Fruit fly (Drosophila melanogaster) whole organism, embryonic: Measurements from ENCODE around the gene Cat.

Source experiments
- B-H2 ChIP-seq: fragments of 200-800 bp; sonication (Bioruptor generic); optimal IDR thresholded peaks from 2 replicates; lab custom pipeline; 2018; ENCODE audit warnings: missing biosample characterization, mild to moderate bottlenecking, missing genetic modification characterization
- Bteb2 ChIP-seq: fragments of 200-800 bp; sonication (Bioruptor generic); optimal IDR thresholded peaks from 2 replicates; lab custom pipeline; 2016; ENCODE audit warnings: missing biosample characterization, missing genetic modification characterization
- CG10431 ChIP-seq: fragments of 200-800 bp; sonication (Bioruptor generic); optimal IDR thresholded peaks from 3 replicates; lab custom pipeline; 2018; ENCODE audit warnings: missing biosample characterization, mild to moderate bottlenecking, missing genetic modification characterization
- CG11560 ChIP-seq: fragments of 200-800 bp; sonication (Bioruptor generic); IDR thresholded peaks from 3 replicates; pipeline ENCODE4 v1.3.6; 2022; ENCODE audit warnings: missing biosample characterization, missing genetic modification characterization
- CG11695 ChIP-seq: fragments of 200-800 bp; sonication (Bioruptor generic); IDR thresholded peaks from 3 replicates; pipeline ENCODE4 v1.3.6; 2022; ENCODE audit warnings: missing biosample characterization, missing genetic modification characterization
- CG12236 ChIP-seq: fragments of 200-800 bp; sonication (Bioruptor generic); optimal IDR thresholded peaks from 2 replicates; lab custom pipeline; 2016; ENCODE audit warnings: missing biosample characterization, missing genetic modification characterization
- CG13296 ChIP-seq: fragments of 200-800 bp; sonication (Bioruptor generic); optimal IDR thresholded peaks from 3 replicates; lab custom pipeline; 2018; ENCODE audit warnings: missing biosample characterization, mild to moderate bottlenecking, missing genetic modification characterization
- CG14050 ChIP-seq: fragments of 200-800 bp; sonication (Bioruptor generic); IDR thresholded peaks from 3 replicates; pipeline ENCODE4 v1.3.6; 2022; ENCODE audit warnings: missing biosample characterization, missing genetic modification characterization
- CG15696 ChIP-seq: fragments of 200-800 bp; sonication (Bioruptor generic); optimal IDR thresholded peaks from 2 replicates; lab custom pipeline; 2019; ENCODE audit warnings: missing biosample characterization, mild to moderate bottlenecking, missing genetic modification characterization, moderate library complexity
- CG1603 ChIP-seq: fragments of 200-800 bp; sonication (Bioruptor generic); optimal IDR thresholded peaks from 2 replicates; lab custom pipeline; 2019; ENCODE audit warnings: missing biosample characterization, mild to moderate bottlenecking, missing genetic modification characterization, moderate library complexity
- CG17361 ChIP-seq: fragments of 200-800 bp; sonication (Bioruptor generic); IDR thresholded peaks from 3 replicates; pipeline ENCODE4 v1.3.6; 2022; ENCODE audit warnings: missing biosample characterization, missing genetic modification characterization
- CG1832 ChIP-seq: fragments of 200-800 bp; sonication (Bioruptor generic); optimal IDR thresholded peaks from 2 replicates; lab custom pipeline; 2017; ENCODE audit warnings: missing biosample characterization, mild to moderate bottlenecking, missing genetic modification characterization, inconsistent platforms
- CG32532 ChIP-seq: fragments of 200-800 bp; sonication (Bioruptor generic); IDR thresholded peaks from 2 replicates; pipeline ENCODE4 v1.3.6; 2022; ENCODE audit warnings: missing biosample characterization, missing genetic modification characterization
- CG3847 ChIP-seq: fragments of 200-800 bp; sonication (Bioruptor generic); IDR thresholded peaks from 2 replicates; pipeline ENCODE4 v1.3.6; 2022; ENCODE audit warnings: missing biosample characterization, missing genetic modification characterization
- CG43689 ChIP-seq: fragments of 200-800 bp; sonication (Bioruptor generic); IDR thresholded peaks from 2 replicates; pipeline ENCODE4 v1.3.6; 2022; ENCODE audit warnings: missing biosample characterization, missing genetic modification characterization
- CG5953 ChIP-seq: fragments of 200-800 bp; sonication (Bioruptor generic); IDR thresholded peaks from 2 replicates; pipeline ENCODE4 v1.3.6; 2022; ENCODE audit warnings: missing biosample characterization, missing genetic modification characterization
- CG6654 ChIP-seq: fragments of 200-800 bp; sonication (Bioruptor generic); optimal IDR thresholded peaks from 2 replicates; lab custom pipeline; 2017; ENCODE audit warnings: missing biosample characterization, mild to moderate bottlenecking, missing genetic modification characterization
- CG7372 ChIP-seq: fragments of 200-800 bp; sonication (Bioruptor generic); IDR thresholded peaks from 2 replicates; pipeline ENCODE4 v1.3.6; 2022; ENCODE audit warnings: missing biosample characterization, missing genetic modification characterization
- CG8089 ChIP-seq: fragments of 200-800 bp; sonication (Bioruptor generic); optimal IDR thresholded peaks from 3 replicates; lab custom pipeline; 2016; ENCODE audit warnings: missing biosample characterization, missing genetic modification characterization
- CG8290 ChIP-seq, 3 experiments: fragments of 200-800 bp; sonication (Bioruptor generic); optimal IDR thresholded peaks; 2 replicates each; lab custom pipeline; 2016 to 2019; ENCODE audit warnings: missing biosample characterization in 3 of 3, missing genetic modification characterization in 3 of 3, mild to moderate bottlenecking in 2 of 3, moderate library complexity in 1 of 3
- CG9437 ChIP-seq: fragments of 200-800 bp; sonication (Bioruptor generic); optimal IDR thresholded peaks from 2 replicates; lab custom pipeline; 2018; ENCODE audit warnings: missing biosample characterization, mild to moderate bottlenecking, missing genetic modification characterization
- Dip2 ChIP-seq: fragments of 200-800 bp; sonication (Bioruptor generic); IDR thresholded peaks from 2 replicates; pipeline ENCODE4 v1.3.6; 2022; ENCODE audit warnings: missing biosample characterization, missing genetic modification characterization
- Fer1 ChIP-seq: fragments of 200-800 bp; sonication (Bioruptor generic); optimal IDR thresholded peaks from 2 replicates; lab custom pipeline; 2017; ENCODE audit warnings: missing biosample characterization, mild to moderate bottlenecking, missing genetic modification characterization
- HmgD ChIP-seq: fragments of 200-800 bp; sonication (Bioruptor generic); optimal IDR thresholded peaks from 3 replicates; lab custom pipeline; 2016; ENCODE audit warnings: missing biosample characterization, missing genetic modification characterization
- HmgZ ChIP-seq: fragments of 200-800 bp; sonication (Bioruptor generic); optimal IDR thresholded peaks from 2 replicates; lab custom pipeline; 2018; ENCODE audit warnings: missing biosample characterization, mild to moderate bottlenecking, missing genetic modification characterization
- Lim3 ChIP-seq: fragments of 200-800 bp; sonication (Bioruptor generic); IDR thresholded peaks from 2 replicates; pipeline ENCODE4 v1.3.6; 2022; ENCODE audit warnings: missing biosample characterization, missing genetic modification characterization
- Mad ChIP-seq: fragments of 200-800 bp; sonication (Bioruptor generic); optimal IDR thresholded peaks from 2 replicates; lab custom pipeline; 2016; ENCODE audit warnings: missing biosample characterization, missing genetic modification characterization
- NC2α ChIP-seq: fragments of 200-800 bp; sonication (Bioruptor generic); optimal IDR thresholded peaks from 2 replicates; lab custom pipeline; 2016; ENCODE audit warnings: missing biosample characterization, missing genetic modification characterization
- Oli ChIP-seq: fragments of 200-800 bp; sonication (Bioruptor generic); optimal IDR thresholded peaks from 2 replicates; lab custom pipeline; 2018; ENCODE audit warnings: missing biosample characterization, mild to moderate bottlenecking, missing genetic modification characterization, moderate library complexity
- bcd ChIP-seq: fragments of 200-800 bp; sonication (Bioruptor generic); optimal IDR thresholded peaks from 2 replicates; lab custom pipeline; 2017; ENCODE audit warnings: missing biosample characterization, mild to moderate bottlenecking, missing genetic modification characterization
- cad ChIP-seq: fragments of >200 bp; optimal IDR thresholded peaks from 2 replicates; lab custom pipeline; 2017; ENCODE audit warnings: missing biosample characterization, missing genetic modification characterization
- cato ChIP-seq: fragments of 200-800 bp; sonication (Bioruptor generic); optimal IDR thresholded peaks from 2 replicates; lab custom pipeline; 2016; ENCODE audit warnings: missing biosample characterization, missing genetic modification characterization, borderline replicate concordance
- caup ChIP-seq: fragments of 200-800 bp; sonication (Bioruptor generic); optimal IDR thresholded peaks from 3 replicates; lab custom pipeline; 2017; ENCODE audit warnings: missing biosample characterization, mild to moderate bottlenecking, missing genetic modification characterization, moderate library complexity; ENCODE audit not compliant: severe bottlenecking
- crol ChIP-seq: fragments of 200-800 bp; sonication (Bioruptor generic); IDR thresholded peaks from 2 replicates; pipeline ENCODE4 v1.3.6; 2022; ENCODE audit warnings: missing biosample characterization, missing genetic modification characterization
- crp ChIP-seq, 2 experiments: fragments of 200-800 bp; sonication (Bioruptor generic); optimal IDR thresholded peaks; 2 replicates in 1 of 2; 3 replicates in 1 of 2; lab custom pipeline; 2017; ENCODE audit warnings: missing biosample characterization in 2 of 2, missing genetic modification characterization in 2 of 2, mild to moderate bottlenecking in 1 of 2, moderate library complexity in 1 of 2
- da ChIP-seq: fragments of 200-800 bp; sonication (Bioruptor generic); optimal IDR thresholded peaks from 2 replicates; lab custom pipeline; 2016; ENCODE audit warnings: missing biosample characterization, missing genetic modification characterization
- eve ChIP-seq, 2 experiments: fragments of >200 bp; optimal IDR thresholded peaks; 2 replicates each; lab custom pipeline; 2017; ENCODE audit warnings: missing biosample characterization in 2 of 2, missing genetic modification characterization in 2 of 2
- exex ChIP-seq: fragments of 200-800 bp; sonication (Bioruptor generic); optimal IDR thresholded peaks from 4 replicates; lab custom pipeline; 2018; ENCODE audit warnings: missing biosample characterization, mild to moderate bottlenecking, missing genetic modification characterization, moderate library complexity
- fd102C ChIP-seq: fragments of 200-800 bp; sonication (Bioruptor generic); optimal IDR thresholded peaks from 2 replicates; lab custom pipeline; 2018; ENCODE audit warnings: missing biosample characterization, mild to moderate bottlenecking, missing genetic modification characterization, moderate library complexity
- gcm2 ChIP-seq: fragments of 200-800 bp; sonication (Bioruptor generic); optimal IDR thresholded peaks from 2 replicates; lab custom pipeline; 2016; ENCODE audit warnings: missing biosample characterization, missing genetic modification characterization
- oc ChIP-seq: fragments of 200-800 bp; sonication (Bioruptor generic); optimal IDR thresholded peaks from 2 replicates; lab custom pipeline; 2018; ENCODE audit warnings: missing biosample characterization, mild to moderate bottlenecking, missing genetic modification characterization, moderate library complexity
- onecut ChIP-seq: fragments of 200-800 bp; sonication (Bioruptor generic); IDR thresholded peaks from 2 replicates; pipeline ENCODE4 v1.3.6; 2022; ENCODE audit warnings: missing biosample characterization, missing genetic modification characterization
- p53 ChIP-seq: fragments of 200-800 bp; sonication (Bioruptor generic); optimal IDR thresholded peaks from 2 replicates; lab custom pipeline; 2016; ENCODE audit warnings: missing biosample characterization, missing genetic modification characterization
- pan ChIP-seq, 4 experiments: fragments of >200 bp in 3 of 4; fragments of 200-800 bp in 1 of 4; sonication (Bioruptor generic) in 1 of 4; optimal IDR thresholded peaks in 3 of 4; IDR thresholded peaks in 1 of 4; 2 replicates each; pipeline versions ENCODE4 v1.3.6 to Lab custom; 2017 to 2022; ENCODE audit warnings: missing biosample characterization in 2 of 4, missing genetic modification characterization in 2 of 4, mixed read lengths in 1 of 4
- scrt ChIP-seq: fragments of 200-800 bp; sonication (Bioruptor generic); optimal IDR thresholded peaks from 2 replicates; lab custom pipeline; 2018; ENCODE audit warnings: missing biosample characterization, mild to moderate bottlenecking, missing genetic modification characterization, moderate library complexity
- sd ChIP-seq: fragments of 200-800 bp; sonication (Bioruptor generic); optimal IDR thresholded peaks from 3 replicates; lab custom pipeline; 2018; ENCODE audit warnings: missing biosample characterization, mild to moderate bottlenecking, missing genetic modification characterization, moderate library complexity
- sna ChIP-seq: fragments of 200-800 bp; sonication (Bioruptor generic); IDR thresholded peaks from 2 replicates; pipeline ENCODE4 v1.3.6; 2022; ENCODE audit warnings: missing biosample characterization, missing genetic modification characterization; ENCODE audit not compliant: partially characterized antibody
- sr ChIP-seq: fragments of 200-800 bp; sonication (Bioruptor generic); IDR thresholded peaks from 3 replicates; pipeline ENCODE4 v1.3.6; 2022; ENCODE audit warnings: missing biosample characterization, missing genetic modification characterization
- unpg ChIP-seq: fragments of 200-800 bp; sonication (Bioruptor generic); optimal IDR thresholded peaks from 3 replicates; lab custom pipeline; 2018; ENCODE audit warnings: missing biosample characterization, mild to moderate bottlenecking, missing genetic modification characterization, moderate library complexity

Cat gene

dm6 chr3L:18819887-18820637 lies 2.3 kb upstream of the Cat start (continued):
- TF ChIP-seq Oli (no peak), onecut (GFP tag; lab: Robert Waterston, UW) (no peak), NC2α (GFP tag; lab: Kevin White, UChicago) (no peak), Mad (GFP tag; lab: Kevin White, UChicago) (no peak), CG10431 (GFP tag; lab: Kevin White, UChicago) (no peak), CG11695 (no peak), crol (GFP tag; lab: Robert Waterston, UW) (0 out of 2 replicates have a peak, but pooled peaks have one; percentile 28), eve (GFP tag; optimal IDR thresholded peaks at IDR 0.05; lab: Kevin White, UChicago) (peak in 1 of 2 experiments; percentile 69), CG14050 (GFP tag; lab: Robert Waterston, UW) (no peak), exex (peak; percentile 8), CG3847 (no peak), Fer1 (GFP tag; lab: Kevin White, UChicago) (peak; percentile 27), CG32532 (GFP tag; lab: Robert Waterston, UW) (no peak), B-H2 (no peak), HmgD (GFP tag; lab: Kevin White, UChicago) (no peak), CG9437 (GFP tag; lab: Kevin White, UChicago) (no peak), p53 (GFP tag; lab: Kevin White, UChicago) (no peak), CG1603 (tag; lab: Kevin White, UChicago) (no peak), sd (peak; percentile 64), Lim3 (no peak), sna (GFP tag; lab: Robert Waterston, UW) (no peak), Bteb2 (no peak), CG15696 (tag; lab: Kevin White, UChicago) (no peak), cad (no peak), CG43689 (GFP tag; lab: Robert Waterston, UW) (no peak), Dip2 (GFP tag; lab: Robert Waterston, UW) (no peak), unpg (peak; percentile 7), crp (GFP tag; optimal IDR thresholded peaks at IDR 0.05; lab: Kevin White, UChicago) (no peak), HmgZ (tag; lab: Kevin White, UChicago) (no peak), CG1832 (no peak), CG12236 (GFP tag; lab: Kevin White, UChicago) (no peak), da (GFP tag; lab: Kevin White, UChicago) (no peak), scrt (GFP tag; lab: Kevin White, UChicago) (peak; percentile 3), oc (tag; lab: Kevin White, UChicago) (no peak), CG11560 (tag; lab: Robert Waterston, UW) (no peak), CG7372 (GFP tag; lab: Robert Waterston, UW) (no peak), CG5953 (no peak), bcd (GFP tag; lab: Kevin White, UChicago) (no peak), CG8290 (GFP tag; optimal IDR thresholded peaks at IDR 0.05; lab: Kevin White, UChicago) (no peak), CG8290 (tag; optimal IDR thresholded peaks at IDR 0.05; lab: Kevin White, UChicago) (no peak), cato (GFP tag; lab: Kevin White, UChicago) (no peak), fd102C (GFP tag; lab: Kevin White, UChicago) (no peak), gcm2 (no peak), CG8089 (no peak), CG13296 (GFP tag; lab: Kevin White, UChicago) (no peak), pan (optimal IDR thresholded peaks at IDR 0.05; lab: Kevin White, UChicago) (no peak), pan (GFP tag; optimal IDR thresholded peaks at IDR 0.05 in 1 of 2, IDR thresholded peaks at IDR 0.05 in 1 of 2) (no peak), CG6654 (GFP tag; lab: Kevin White, UChicago) (no peak), caup (GFP tag; lab: Kevin White, UChicago) (no peak), sr (no peak), CG17361 (GFP tag; lab: Robert Waterston, UW) (no peak)
